Worm (Caenorhabditis elegans): ENCODE results near the gene pigb-1.

DNA sequence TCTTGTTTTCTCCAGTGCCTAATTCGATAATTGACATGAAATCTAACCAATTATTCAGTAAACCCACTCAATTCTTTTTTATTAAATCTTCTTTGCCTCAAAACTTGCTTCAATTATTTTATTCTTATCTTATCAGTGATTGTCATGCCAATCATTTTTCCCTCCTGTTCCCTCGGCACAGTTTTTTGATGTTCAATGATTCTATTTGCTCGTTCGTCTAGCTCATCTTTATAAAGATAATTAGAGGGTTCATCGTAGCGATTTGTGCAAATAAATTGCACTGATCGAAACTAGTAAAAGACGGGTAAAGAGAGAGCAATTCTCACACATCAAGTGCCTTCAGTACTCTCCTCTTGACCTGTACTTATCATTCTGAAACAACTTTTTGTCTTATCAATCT is 25.2 kb downstream of the pigb-1 start:
- TF ChIP-seq ama-1 (optimal IDR thresholded peaks at IDR 0.05) (no peak), ceh-82 (tag; optimal IDR thresholded peaks at IDR 0.05) (no peak), mab-5 (tag; optimal IDR thresholded peaks at IDR 0.05) (no peak), aly-2 (tag; optimal IDR thresholded peaks at IDR 0.05) (no peak), lin-39 (tag; optimal IDR thresholded peaks at IDR 0.05) (no peak), nhr-23 (tag; optimal IDR thresholded peaks at IDR 0.05) (no peak), unc-62 (GFP tag; optimal IDR thresholded peaks at IDR 0.05) (no peak), nhr-21 (tag; optimal IDR thresholded peaks at IDR 0.05) (no peak), lin-13 (GFP tag; optimal IDR thresholded peaks at IDR 0.05) (no peak), sem-4 (tag; optimal IDR thresholded peaks at IDR 0.05) (no peak), sma-9 (GFP tag; optimal IDR thresholded peaks at IDR 0.05) (no peak), sma-9 (tag; optimal IDR thresholded peaks at IDR 0.05) (no peak)

All from whole organism, L2 larva.